Worm (Caenorhabditis elegans): Measurements from ENCODE around the gene R03C1.1.

- no peak for TF ChIP-seq daf-19 (GFP tag; conservative IDR thresholded peaks at IDR 0.05)
- no peak for TF ChIP-seq gei-8 (GFP tag; optimal IDR thresholded peaks at IDR 0.05)
- TF ChIP-seq ztf-11 (tag; optimal IDR thresholded peaks at IDR 0.05) = no peak
- TF ChIP-seq hlh-11 (tag; optimal IDR thresholded peaks at IDR 0.05) = no peak
- TF ChIP-seq dmd-9 (GFP tag; IDR thresholded peaks at IDR 0.05) = no peak
Measured at ce11 chrII:14869644-14870043, 40.6 kb downstream of the R03C1.1 start, which contains the start of gene R05H10.3.
